Worm (Caenorhabditis elegans): ENCODE results near the gene srd-64.

- no peak for TF ChIP-seq W03F9.2 (tag; optimal IDR thresholded peaks at IDR 0.05)
- TF ChIP-seq him-1 (tag; optimal IDR thresholded peaks at IDR 0.05), result no peak
- no peak for TF ChIP-seq dao-5 (tag; optimal IDR thresholded peaks at IDR 0.05)
Measured at ce11 chrIII:1682262-1682661, 12.6 kb downstream of the srd-64 start.

All from whole organism, L4/young adult.